Worm (Caenorhabditis elegans): ENCODE measurements around the gene T06D4.6.

ce11 chrII:3434893-3435503, 47.6 kb upstream of the T06D4.6 start:
- no peak for TF ChIP-seq hmbx-1 (tag; optimal IDR thresholded peaks at IDR 0.05)
- TF ChIP-seq aly-1 (tag; optimal IDR thresholded peaks at IDR 0.05), result no peak
- TF ChIP-seq tbx-37 (GFP tag; conservative IDR thresholded peaks at IDR 0.05), result no peak
- TF ChIP-seq tbx-11 (GFP tag; IDR thresholded peaks at IDR 0.05), result no peak
- TF ChIP-seq ets-7 (tag; optimal IDR thresholded peaks at IDR 0.05), result no peak
- TF ChIP-seq ama-1 (optimal IDR thresholded peaks at IDR 0.05), result no peak
- no peak for TF ChIP-seq sea-1 (GFP tag; conservative IDR thresholded peaks at IDR 0.05)
- no peak for TF ChIP-seq tra-4 (tag; optimal IDR thresholded peaks at IDR 0.05)
- no peak for TF ChIP-seq pes-1 (GFP tag; IDR thresholded peaks at IDR 0.05)
- TF ChIP-seq hnd-1 (tag; optimal IDR thresholded peaks at IDR 0.05), result no peak
- no peak for TF ChIP-seq flt-1 (GFP tag; IDR thresholded peaks at IDR 0.05)
